Fruit fly (Drosophila melanogaster): ENCODE data around the gene Thor.

Gene Thor

DNA sequence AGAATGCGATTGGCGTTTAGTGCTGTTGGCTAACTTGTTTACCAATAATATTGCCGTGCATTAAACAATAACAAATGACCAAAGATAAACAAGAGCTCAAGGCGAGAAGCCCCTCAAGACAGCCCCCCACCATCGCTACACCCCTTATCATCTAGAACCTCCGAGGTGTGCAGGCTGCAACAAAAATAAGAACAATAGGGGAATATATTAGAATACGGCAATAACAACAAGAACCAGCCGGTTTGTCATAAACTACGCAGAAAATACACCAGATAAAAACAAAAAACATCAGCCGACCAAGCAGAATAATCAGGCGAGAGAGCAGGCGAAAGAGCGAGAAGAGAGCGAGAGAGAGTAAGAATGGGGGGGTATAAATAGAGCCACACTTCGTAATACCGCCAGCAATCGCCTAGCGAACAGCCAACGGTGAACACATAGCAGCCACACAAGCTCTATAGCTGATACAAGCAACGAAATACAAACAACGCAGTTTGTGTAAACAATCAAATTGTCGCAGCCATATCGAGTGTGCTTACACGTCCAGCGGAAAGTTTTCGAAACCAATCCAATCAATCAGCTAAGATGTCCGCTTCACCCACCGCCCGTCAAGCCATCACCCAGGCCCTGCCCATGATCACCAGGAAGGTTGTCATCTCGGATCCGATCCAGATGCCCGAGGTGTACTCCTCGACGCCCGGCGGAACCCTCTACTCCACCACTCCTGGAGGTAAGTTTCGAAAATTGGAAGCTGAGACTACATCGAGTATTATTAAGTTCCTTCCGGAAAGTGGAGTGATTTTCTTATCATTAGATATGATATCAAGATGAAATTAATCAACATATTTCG lies at the start of gene Thor (continued):
- TF ChIP-seq CG12071 (GFP tag; optimal IDR thresholded peaks at IDR 0.05) (peak; percentile 73), CG7271 (tag; optimal IDR thresholded peaks at IDR 0.05) (no peak), zen (tag; optimal IDR thresholded peaks at IDR 0.05) (no peak), otp (GFP tag; IDR thresholded peaks at IDR 0.05) (peak; percentile 89), cato (GFP tag; optimal IDR thresholded peaks at IDR 0.05; ENCODE audit: borderline replicate concordance) (no peak), CG1529 (GFP tag; optimal IDR thresholded peaks at IDR 0.05) (peak; percentile 19), Eip74EF (GFP tag; optimal IDR thresholded peaks at IDR 0.05) (peak in 1 of 2 experiments; percentile 45), btn (GFP tag; optimal IDR thresholded peaks at IDR 0.05) (peak; percentile 76), CG2678 (tag; optimal IDR thresholded peaks at IDR 0.05) (peak; percentile 61), CG1603 (tag; optimal IDR thresholded peaks at IDR 0.05) (peak; percentile 40), klu (GFP tag; IDR thresholded peaks at IDR 0.05) (no peak), lov (optimal IDR thresholded peaks at IDR 0.05) (no peak), lov (GFP tag; IDR thresholded peaks at IDR 0.05) (peak; percentile 90), Bteb2 (GFP tag; optimal IDR thresholded peaks at IDR 0.05) (peak; percentile 72), CG31441 (GFP tag; IDR thresholded peaks at IDR 0.05) (peak; percentile 71), disco-r (GFP tag; optimal IDR thresholded peaks at IDR 0.05) (peak; percentile 58), aop (GFP tag; IDR thresholded peaks at IDR 0.05) (peak; percentile 81), Vsx1 (GFP tag; optimal IDR thresholded peaks at IDR 0.05) (peak; percentile 59), CG2202 (tag; optimal IDR thresholded peaks at IDR 0.05) (peak; percentile 54), unc-4 (GFP tag; IDR thresholded peaks at IDR 0.05; ENCODE audit: partially characterized antibody) (peak; percentile 39; the same call in 1 of the 2 replicates), maf-S (GFP tag; optimal IDR thresholded peaks at IDR 0.05) (peak; percentile 44), HLH3B (GFP tag; IDR thresholded peaks at IDR 0.05) (peak; percentile 66; the same call in 1 of the 2 replicates), Lpt (GFP tag; optimal IDR thresholded peaks at IDR 0.05) (no peak), psq (GFP tag; optimal IDR thresholded peaks at IDR 0.05) (peak; percentile 41), CG13123 (GFP tag; optimal IDR thresholded peaks at IDR 0.05) (peak; percentile 31), CG10543 (GFP tag; optimal IDR thresholded peaks at IDR 0.05) (peak; percentile 94), dpn (GFP tag; optimal IDR thresholded peaks at IDR 0.05) (peak; percentile 36 to 74), CG34376 (GFP tag; optimal IDR thresholded peaks at IDR 0.05) (peak; percentile 93), Dad (GFP tag; optimal IDR thresholded peaks at IDR 0.05) (peak; percentile 68), Nf-YB (GFP tag; optimal IDR thresholded peaks at IDR 0.05) (peak; percentile 22), nau (GFP tag; optimal IDR thresholded peaks at IDR 0.05) (peak; percentile 71), CG12769 (tag; optimal IDR thresholded peaks at IDR 0.05) (peak; percentile 82), sug (tag; optimal IDR thresholded peaks at IDR 0.05) (peak; percentile 77), Atf3 (GFP tag; optimal IDR thresholded peaks at IDR 0.05) (peak; percentile 50), Oli (tag; optimal IDR thresholded peaks at IDR 0.05) (no peak), CG13624 (GFP tag; optimal IDR thresholded peaks at IDR 0.05) (peak; percentile 96), CG10979 (tag; optimal IDR thresholded peaks at IDR 0.05) (peak; percentile 50), CG1832 (GFP tag; optimal IDR thresholded peaks at IDR 0.05) (no peak), CG6791 (GFP tag; IDR thresholded peaks at IDR 0.05; ENCODE audit: partially characterized antibody) (peak; percentile 70; the same call in 2 of the 3 replicates), slou (GFP tag; optimal IDR thresholded peaks at IDR 0.05) (peak; percentile 14), hkb (optimal IDR thresholded peaks at IDR 0.05) (no peak), hkb (GFP tag; IDR thresholded peaks at IDR 0.05) (peak; percentile 71), CG4360 (GFP tag; IDR thresholded peaks at IDR 0.05) (peak; percentile 79), dmrt99B (tag; optimal IDR thresholded peaks at IDR 0.05) (peak; percentile 42), CG6854 (GFP tag; optimal IDR thresholded peaks at IDR 0.05) (peak; percentile 78), Sox102F (GFP tag; optimal IDR thresholded peaks at IDR 0.05) (peak; percentile 11), Spps (tag; optimal IDR thresholded peaks at IDR 0.05) (peak; percentile 21), MESR4 (GFP tag; optimal IDR thresholded peaks at IDR 0.05) (peak; percentile 41)
